Worm (Caenorhabditis elegans): ENCODE data around the gene C16C8.12.

The C16C8.12 gene

DNA sequence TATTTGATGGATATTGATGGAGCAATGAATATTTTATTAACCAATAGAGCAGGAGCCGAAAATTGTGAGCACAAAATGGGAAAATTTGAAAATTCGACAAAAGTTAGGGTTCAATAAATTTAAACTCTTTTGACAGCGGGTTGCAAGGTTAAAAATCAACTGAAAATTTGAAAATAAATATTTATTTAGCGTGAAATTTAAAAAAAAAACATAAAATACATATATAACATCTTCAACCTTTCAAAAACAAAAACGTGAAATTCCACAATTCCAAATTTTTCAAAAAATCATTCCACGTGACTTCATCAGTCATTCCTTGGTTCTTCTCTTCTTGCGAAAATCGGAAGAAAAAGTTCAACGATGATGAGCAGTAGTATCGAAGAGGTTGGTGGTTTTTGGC lies 23.1 kb upstream of the C16C8.12 start, which contains the start of gene C16C8.18:
Gene C16C8.18, plus strand, starts transcription at position 301 of the 400 bp plus-strand sequence.
- TF ChIP-seq unc-98 (GFP tag; IDR thresholded peaks at IDR 0.05) (no peak), nhr-19 (GFP tag; conservative IDR thresholded peaks at IDR 0.05) (no peak), fkh-10 (GFP tag; optimal IDR thresholded peaks at IDR 0.05) (no peak), aly-2 (tag; optimal IDR thresholded peaks at IDR 0.05) (no peak), rnt-1 (tag; optimal IDR thresholded peaks at IDR 0.05) (no peak)

DNA sequence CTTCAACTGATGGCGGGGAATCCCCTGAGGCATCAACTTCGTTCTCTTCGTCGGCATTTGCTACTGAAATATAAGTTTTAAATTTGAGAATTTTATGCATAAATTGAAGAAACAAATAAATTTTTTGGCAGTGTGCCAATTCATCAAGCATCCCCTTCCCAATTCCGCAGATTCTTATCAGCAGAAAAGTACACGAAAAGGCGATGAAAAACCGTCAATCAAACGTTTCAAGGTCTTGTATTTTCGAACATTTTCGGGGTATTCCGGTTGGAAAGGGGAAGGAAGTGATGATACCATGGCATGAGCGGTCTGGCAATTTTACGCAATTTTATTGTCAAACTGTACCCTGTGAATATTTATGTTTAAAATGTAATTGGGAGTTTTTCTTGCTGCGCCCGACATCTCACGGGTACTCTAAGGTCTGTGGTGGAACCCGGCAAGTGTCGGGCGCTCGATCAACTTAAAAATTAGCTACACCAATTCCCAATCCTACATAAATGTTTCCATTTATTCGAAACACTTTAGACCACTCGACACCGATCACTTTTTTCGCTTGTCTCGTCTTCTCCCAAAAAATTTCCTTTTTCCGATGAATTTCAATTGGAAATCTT lies 17.5 kb upstream of the C16C8.12 start:
- TF ChIP-seq hlh-4 (tag; optimal IDR thresholded peaks at IDR 0.05) (no peak), nhr-237 (tag; optimal IDR thresholded peaks at IDR 0.05) (no peak), ces-1 (GFP tag; optimal IDR thresholded peaks at IDR 0.05) (no peak), egl-27 (tag; optimal IDR thresholded peaks at IDR 0.05) (no peak), C16A3.4 (tag; optimal IDR thresholded peaks at IDR 0.05) (no peak), lin-14 (GFP tag; optimal IDR thresholded peaks at IDR 0.05) (peak; percentile 37), snpc-4 (tag; optimal IDR thresholded peaks at IDR 0.05) (peak; percentile 75)

DNA sequence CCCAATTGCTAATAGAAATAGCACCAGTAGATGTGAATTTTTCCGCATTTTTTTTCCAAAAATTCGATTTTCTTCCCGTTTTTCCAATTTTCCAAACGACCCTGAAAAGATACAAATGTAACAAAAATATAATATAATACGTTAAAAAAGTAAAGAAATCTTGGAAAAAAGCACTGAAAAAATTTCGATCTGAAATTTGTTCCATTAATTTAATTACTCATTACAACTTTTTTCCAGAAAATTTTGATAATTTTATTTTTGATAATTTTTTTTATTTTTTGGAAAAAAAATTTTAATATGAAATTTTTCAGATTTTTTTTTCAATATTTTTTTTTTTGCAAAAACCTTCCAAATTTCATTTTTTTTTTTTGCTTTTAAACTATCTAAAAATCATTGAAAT lies 16.1 kb upstream of the C16C8.12 start, which contains the start of gene skpo-2:
Gene skpo-2, minus strand, starts transcription at position 101 of the 400 bp plus-strand sequence.
- no peak for TF ChIP-seq fkh-8 (tag; optimal IDR thresholded peaks at IDR 0.05)
- no peak for TF ChIP-seq grh-1 (GFP tag; IDR thresholded peaks at IDR 0.05)
- no peak for TF ChIP-seq xbp-1 (tag; optimal IDR thresholded peaks at IDR 0.05)
- no peak for TF ChIP-seq ztf-11 (tag; optimal IDR thresholded peaks at IDR 0.05)
- TF ChIP-seq lin-13 (GFP tag; optimal IDR thresholded peaks at IDR 0.05), result no peak
- no peak for TF ChIP-seq dsc-1 (tag; optimal IDR thresholded peaks at IDR 0.05)
- no peak for TF ChIP-seq nhr-90 (tag; optimal IDR thresholded peaks at IDR 0.05; ENCODE audit: poor library complexity)

DNA sequence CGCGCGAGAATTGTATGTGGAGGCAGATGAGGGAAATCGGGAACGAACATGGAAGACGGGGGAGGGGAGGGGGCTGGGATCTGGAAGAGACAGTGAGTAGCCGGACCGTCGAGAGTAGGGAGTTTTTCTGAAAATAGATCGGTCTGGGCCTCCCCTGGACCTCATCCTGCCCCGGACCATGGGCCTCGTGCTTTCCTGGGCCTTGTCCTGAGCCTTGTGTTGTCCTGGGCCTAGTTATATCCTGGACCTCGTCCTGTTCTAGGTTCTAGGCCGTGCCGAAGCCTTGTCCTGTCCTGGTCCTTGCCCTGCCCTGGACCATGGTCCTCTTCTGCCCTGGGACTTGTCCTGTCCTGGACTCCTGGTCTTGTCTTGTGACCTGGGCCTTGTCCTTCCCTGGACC lies 15.1 kb upstream of the C16C8.12 start:
- no peak for TF ChIP-seq mef-2 (tag; optimal IDR thresholded peaks at IDR 0.05)
- TF ChIP-seq hpl-2 (GFP tag; optimal IDR thresholded peaks at IDR 0.05), result no peak
- TF ChIP-seq mab-9 (GFP tag; IDR thresholded peaks at IDR 0.05), result no peak
- no peak for TF ChIP-seq blmp-1 (tag; optimal IDR thresholded peaks at IDR 0.05)
- TF ChIP-seq nhr-71 (tag; optimal IDR thresholded peaks at IDR 0.05), result no peak
- TF ChIP-seq skn-1 (tag; optimal IDR thresholded peaks at IDR 0.05), result no peak
- no peak for TF ChIP-seq ceh-82 (tag; optimal IDR thresholded peaks at IDR 0.05)
- TF ChIP-seq hlh-17 (GFP tag; optimal IDR thresholded peaks at IDR 0.05; ENCODE audit: borderline replicate concordance), result no peak
- TF ChIP-seq mdl-1 (tag; optimal IDR thresholded peaks at IDR 0.05), result no peak
- TF ChIP-seq fkh-10 (GFP tag; optimal IDR thresholded peaks at IDR 0.05), result no peak
- TF ChIP-seq ceh-63 (GFP tag; optimal IDR thresholded peaks at IDR 0.05), result no peak
- TF ChIP-seq nhr-28 (tag; optimal IDR thresholded peaks at IDR 0.05), result no peak
- no peak for TF ChIP-seq ama-1 (optimal IDR thresholded peaks at IDR 0.05)
- TF ChIP-seq nhr-11 (tag; optimal IDR thresholded peaks at IDR 0.05), result no peak
- TF ChIP-seq unc-86 (tag; optimal IDR thresholded peaks at IDR 0.05), result no peak
- TF ChIP-seq alr-1 (tag; optimal IDR thresholded peaks at IDR 0.05; ENCODE audit: borderline replicate concordance), result no peak
- TF ChIP-seq nhr-76 (tag; optimal IDR thresholded peaks at IDR 0.05), result no peak

DNA sequence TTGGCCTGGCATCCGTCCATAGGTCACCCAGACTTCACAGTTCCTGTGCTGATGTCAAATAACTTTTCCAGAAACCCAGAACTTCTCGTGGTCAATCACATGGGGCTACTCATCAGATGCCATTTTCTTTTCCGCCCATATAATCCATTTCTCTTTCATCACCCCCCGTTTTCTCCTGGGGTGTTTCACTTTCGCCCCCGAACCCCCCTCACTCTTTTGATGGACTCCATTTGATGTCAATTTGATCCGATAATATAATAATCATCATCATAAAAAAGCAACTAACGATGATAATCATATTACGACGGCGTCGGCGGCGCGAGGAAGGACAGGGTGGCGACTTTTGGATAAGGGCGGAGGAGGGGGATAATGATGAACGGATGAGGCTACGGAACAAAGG lies 14.2 kb upstream of the C16C8.12 start:
- TF ChIP-seq dsc-1 (tag; optimal IDR thresholded peaks at IDR 0.05), result no peak
- peak; percentile 90 for TF ChIP-seq blmp-1 (tag; optimal IDR thresholded peaks at IDR 0.05)
